Fruit fly (Drosophila melanogaster) whole organism, embryonic: ENCODE data around the gene Ugt316A1.

ENCODE experiments used
- CG3726 ChIP-seq: fragments of 200-800 bp; sonication (Bioruptor generic); IDR thresholded peaks from 3 replicates; pipeline ENCODE4, ENCODE4 v1.3.6; 2022; ENCODE audit warnings: missing biosample characterization, missing genetic modification characterization
- CG7271 ChIP-seq: fragments of 200-800 bp; sonication (Bioruptor generic); optimal IDR thresholded peaks from 2 replicates; lab custom pipeline; 2018; ENCODE audit warnings: missing biosample characterization, mild to moderate bottlenecking, missing genetic modification characterization, moderate library complexity
- Lhr ChIP-seq: fragments of 200-800 bp; sonication (Bioruptor generic); optimal IDR thresholded peaks from 3 replicates; lab custom pipeline; 2017; ENCODE audit warnings: mild to moderate bottlenecking, missing biosample characterization, missing genetic modification reagents, missing genetic modification characterization
- Taf1 ChIP-seq: fragments of 200-800 bp; sonication (Bioruptor generic); IDR thresholded peaks from 2 replicates; pipeline ENCODE4 v1.3.6; 2022; ENCODE audit warnings: missing biosample characterization, missing genetic modification characterization
- Vsx1 ChIP-seq: fragments of 200-800 bp; sonication (Bioruptor generic); optimal IDR thresholded peaks from 2 replicates; lab custom pipeline; 2017; ENCODE audit warnings: missing biosample characterization, mild to moderate bottlenecking, missing genetic modification characterization, missing genetic modification reagents
- btn ChIP-seq: fragments of 200-800 bp; sonication (Bioruptor generic); optimal IDR thresholded peaks from 2 replicates; lab custom pipeline; 2016; ENCODE audit warnings: missing biosample characterization, missing genetic modification characterization
- zfh1 ChIP-seq: fragments of 200-800 bp; sonication (Bioruptor generic); IDR thresholded peaks from 3 replicates; pipeline ENCODE4 v1.3.6; 2022; ENCODE audit warnings: missing biosample characterization, missing genetic modification characterization

DNA sequence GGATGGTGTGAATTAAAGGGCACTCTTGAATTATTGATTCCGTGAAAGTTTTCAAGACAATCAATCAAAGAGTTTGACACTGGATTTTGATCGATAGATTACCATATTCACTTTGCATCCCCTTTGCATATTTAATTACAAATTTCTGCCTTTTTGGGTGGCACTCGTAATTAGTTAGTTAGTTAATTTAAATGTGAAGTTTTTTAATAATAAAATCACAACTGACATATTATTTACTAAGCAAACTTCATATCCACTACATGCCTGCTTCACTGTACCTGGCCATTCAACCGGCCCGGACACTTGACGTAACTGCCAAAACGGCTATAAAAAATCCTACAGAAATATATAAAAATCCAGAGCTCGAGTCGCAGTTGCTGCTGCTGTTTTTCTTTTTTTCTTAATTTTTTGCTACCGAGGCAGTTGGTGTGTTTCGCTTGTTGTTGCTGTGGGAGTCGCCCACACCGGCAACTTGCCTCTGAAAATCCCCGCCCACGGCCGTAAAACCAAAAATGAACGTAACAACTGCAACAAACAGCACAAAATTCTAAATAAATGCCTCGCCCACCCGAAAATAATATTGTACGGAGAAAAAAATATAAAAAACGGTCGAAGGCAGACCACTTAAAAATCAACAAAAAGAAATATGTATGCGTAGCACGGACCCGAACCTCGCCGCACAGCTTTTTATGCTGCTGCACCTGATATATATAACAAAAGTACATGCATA, 12.2 kb upstream of the Ugt316A1 start:
- TF ChIP-seq zfh1 (GFP tag; lab: Robert Waterston, UW) (no peak), btn (GFP tag; lab: Kevin White, UChicago) (no peak), Taf1 (GFP tag; lab: Robert Waterston, UW) (no peak), Lhr (GFP tag; lab: Kevin White, UChicago) (no peak), Vsx1 (GFP tag; lab: Kevin White, UChicago) (no peak), CG7271 (tag; lab: Kevin White, UChicago) (no peak), CG3726 (GFP tag; lab: Robert Waterston, UW) (no peak)
